Fruit fly (Drosophila melanogaster) whole organism, embryonic: ENCODE data around the gene Mad.

Experiments
- Ada2b ChIP-seq: fragments of 200-800 bp; sonication (Bioruptor generic); IDR thresholded peaks from 2 replicates; pipeline ENCODE4 v1.3.6; 2022; ENCODE audit warnings: missing biosample characterization, missing genetic modification characterization
- Antp ChIP-seq: fragments of 200-800 bp; sonication (Bioruptor generic); optimal IDR thresholded peaks from 3 replicates; lab custom pipeline; 2016; ENCODE audit warnings: missing biosample characterization, missing genetic modification characterization
- Atf6 ChIP-seq: fragments of 200-800 bp; sonication (Bioruptor generic); IDR thresholded peaks from 2 replicates; pipeline ENCODE4 v1.3.6; 2022; ENCODE audit warnings: missing biosample characterization, missing genetic modification characterization
- Awh ChIP-seq: fragments of 200-800 bp; sonication (Bioruptor generic); IDR thresholded peaks from 2 replicates; pipeline ENCODE4, ENCODE4 v1.3.6; 2022; ENCODE audit warnings: missing biosample characterization, missing genetic modification characterization
- CG10654 ChIP-seq: fragments of 200-800 bp; sonication (Bioruptor generic); optimal IDR thresholded peaks from 2 replicates; lab custom pipeline; 2016; ENCODE audit warnings: missing biosample characterization, missing genetic modification characterization
- CG10979 ChIP-seq: fragments of 200-800 bp; sonication (Bioruptor generic); optimal IDR thresholded peaks from 2 replicates; lab custom pipeline; 2018; ENCODE audit warnings: missing biosample characterization, mild to moderate bottlenecking, missing genetic modification characterization, moderate library complexity
- CG11085 ChIP-seq: fragments of 200-800 bp; sonication (Bioruptor generic); IDR thresholded peaks from 2 replicates; pipeline ENCODE4 v1.3.6; 2022; ENCODE audit warnings: missing biosample characterization, missing genetic modification characterization
- CG11504 ChIP-seq: fragments of 200-800 bp; sonication (Bioruptor generic); optimal IDR thresholded peaks from 3 replicates; lab custom pipeline; 2019; ENCODE audit warnings: missing biosample characterization, mild to moderate bottlenecking, missing genetic modification characterization, moderate library complexity
- CG11723 ChIP-seq: fragments of 200-800 bp; sonication (Bioruptor generic); optimal IDR thresholded peaks from 2 replicates; lab custom pipeline; 2017; ENCODE audit warnings: missing biosample characterization, mild to moderate bottlenecking, missing genetic modification characterization
- CG13894 ChIP-seq: fragments of 200-800 bp; sonication (Bioruptor generic); optimal IDR thresholded peaks from 3 replicates; lab custom pipeline; 2018; ENCODE audit warnings: missing biosample characterization, mild to moderate bottlenecking, missing genetic modification characterization, moderate library complexity
- CG15269 ChIP-seq: fragments of 200-800 bp; sonication (Bioruptor generic); optimal IDR thresholded peaks from 2 replicates; lab custom pipeline; 2018; ENCODE audit warnings: missing biosample characterization, mild to moderate bottlenecking, missing genetic modification characterization, moderate library complexity
- CG2120 ChIP-seq: fragments of 200-800 bp; sonication (Bioruptor generic); optimal IDR thresholded peaks from 3 replicates; lab custom pipeline; 2016; ENCODE audit warnings: missing biosample characterization, missing genetic modification characterization
- CG2712 ChIP-seq: fragments of 200-800 bp; optimal IDR thresholded peaks from 3 replicates; lab custom pipeline; 2019; ENCODE audit warnings: missing biosample characterization, mild to moderate bottlenecking, missing genetic modification characterization, moderate library complexity
- CG2889 ChIP-seq: fragments of 200-800 bp; sonication (Bioruptor generic); IDR thresholded peaks from 3 replicates; pipeline ENCODE4 v1.3.6; 2022; ENCODE audit warnings: missing biosample characterization, missing genetic modification characterization
- CG30020 ChIP-seq: fragments of 200-800 bp; optimal IDR thresholded peaks from 2 replicates; lab custom pipeline; 2019; ENCODE audit warnings: missing biosample characterization, mild to moderate bottlenecking, missing genetic modification characterization, moderate library complexity
- CG30403 ChIP-seq: fragments of 200-800 bp; sonication (Bioruptor generic); optimal IDR thresholded peaks from 3 replicates; lab custom pipeline; 2016; ENCODE audit warnings: missing biosample characterization, missing genetic modification characterization
- CG31388 ChIP-seq: fragments of 200-800 bp; sonication (Bioruptor generic); optimal IDR thresholded peaks from 2 replicates; lab custom pipeline; 2016; ENCODE audit warnings: missing biosample characterization, missing genetic modification characterization
- CG3163 ChIP-seq: fragments of 200-800 bp; sonication (Bioruptor generic); optimal IDR thresholded peaks from 3 replicates; lab custom pipeline; 2016; ENCODE audit warnings: missing biosample characterization, missing genetic modification characterization
- CG33557 ChIP-seq: fragments of 200-800 bp; sonication (Bioruptor generic); optimal IDR thresholded peaks from 2 replicates; lab custom pipeline; 2019; ENCODE audit warnings: missing biosample characterization, mild to moderate bottlenecking, missing genetic modification characterization, moderate library complexity
- CG42726 ChIP-seq: fragments of 200-800 bp; sonication (Bioruptor generic); IDR thresholded peaks from 2 replicates; pipeline ENCODE4 v1.3.6; 2022; ENCODE audit warnings: missing biosample characterization, missing genetic modification characterization; ENCODE audit not compliant: partially characterized antibody
- CG6654 ChIP-seq: fragments of 200-800 bp; sonication (Bioruptor generic); optimal IDR thresholded peaks from 2 replicates; lab custom pipeline; 2017; ENCODE audit warnings: missing biosample characterization, mild to moderate bottlenecking, missing genetic modification characterization
- CG7271 ChIP-seq: fragments of 200-800 bp; sonication (Bioruptor generic); optimal IDR thresholded peaks from 2 replicates; lab custom pipeline; 2018; ENCODE audit warnings: missing biosample characterization, mild to moderate bottlenecking, missing genetic modification characterization, moderate library complexity
- CG8290 ChIP-seq, 3 experiments: fragments of 200-800 bp; sonication (Bioruptor generic); optimal IDR thresholded peaks; 2 replicates each; lab custom pipeline; 2016 to 2019; ENCODE audit warnings: missing biosample characterization in 3 of 3, missing genetic modification characterization in 3 of 3, mild to moderate bottlenecking in 2 of 3, moderate library complexity in 1 of 3
- CG8388 ChIP-seq: fragments of 200-800 bp; sonication (Bioruptor generic); optimal IDR thresholded peaks from 2 replicates; lab custom pipeline; 2019; ENCODE audit warnings: missing biosample characterization, mild to moderate bottlenecking, missing genetic modification characterization, moderate library complexity
- D19B ChIP-seq: fragments of 200-800 bp; sonication (Bioruptor generic); optimal IDR thresholded peaks from 2 replicates; lab custom pipeline; 2017; ENCODE audit warnings: missing biosample characterization, mild to moderate bottlenecking, missing genetic modification characterization
- Dfd ChIP-seq, 2 experiments: fragments of >200 bp; optimal IDR thresholded peaks; 2 replicates each; lab custom pipeline; 2017; ENCODE audit warnings: missing biosample characterization in 2 of 2, missing genetic modification characterization in 2 of 2
- Drgx ChIP-seq: fragments of 200-800 bp; sonication (Bioruptor generic); IDR thresholded peaks from 2 replicates; pipeline ENCODE4 v1.3.6; 2022; ENCODE audit warnings: missing biosample characterization, missing genetic modification characterization
- GATAe ChIP-seq: fragments of 200-800 bp; sonication (Bioruptor generic); conservative IDR thresholded peaks from 2 replicates; pipeline ENCODE4 v1.3.6; 2022; ENCODE audit warnings: missing biosample characterization, missing genetic modification characterization
- HLHmδ ChIP-seq: fragments of 200-800 bp; sonication (Bioruptor generic); optimal IDR thresholded peaks from 2 replicates; lab custom pipeline; 2018; ENCODE audit warnings: missing biosample characterization, mild to moderate bottlenecking, missing genetic modification characterization, moderate library complexity
- Hmx ChIP-seq: fragments of 200-800 bp; sonication (Bioruptor generic); optimal IDR thresholded peaks from 2 replicates; lab custom pipeline; 2016; ENCODE audit warnings: missing biosample characterization, missing genetic modification characterization
- NC2α ChIP-seq: fragments of 200-800 bp; sonication (Bioruptor generic); optimal IDR thresholded peaks from 2 replicates; lab custom pipeline; 2016; ENCODE audit warnings: missing biosample characterization, missing genetic modification characterization
- Neu2 ChIP-seq: fragments of 200-800 bp; sonication (Bioruptor generic); optimal IDR thresholded peaks from 3 replicates; lab custom pipeline; 2016; ENCODE audit warnings: missing biosample characterization, missing genetic modification characterization, borderline replicate concordance
- Ptx1 ChIP-seq: fragments of 200-800 bp; sonication (Bioruptor generic); IDR thresholded peaks from 2 replicates; pipeline ENCODE4 v1.3.6; 2022; ENCODE audit warnings: missing biosample characterization, missing genetic modification characterization
- Trl ChIP-seq, 3 experiments: fragments of >200 bp in 2 of 3; fragments of 200-800 bp in 1 of 3; sonication (Bioruptor generic) in 1 of 3; optimal IDR thresholded peaks; 2 replicates in 1 of 3; 3 replicates in 2 of 3; lab custom pipeline; 2016 to 2017; ENCODE audit warnings: missing biosample characterization in 1 of 3, missing genetic modification characterization in 1 of 3
- ase ChIP-seq: fragments of 200-800 bp; sonication (Bioruptor generic); IDR thresholded peaks from 3 replicates; pipeline ENCODE4 v1.3.6; 2022; ENCODE audit warnings: missing biosample characterization, missing genetic modification characterization
- chinmo ChIP-seq: fragments of 200-800 bp; sonication (Bioruptor generic); IDR thresholded peaks from 4 replicates; pipeline ENCODE4 v1.3.6; 2022; ENCODE audit warnings: missing biosample characterization, missing genetic modification characterization; ENCODE audit not compliant: partially characterized antibody
- danr ChIP-seq: fragments of 200-800 bp; sonication (Bioruptor generic); IDR thresholded peaks from 2 replicates; pipeline ENCODE4 v1.3.6; 2022; ENCODE audit warnings: missing biosample characterization, missing genetic modification characterization
- gsb ChIP-seq: fragments of 200-800 bp; sonication (Bioruptor generic); IDR thresholded peaks from 2 replicates; pipeline ENCODE4 v1.3.6; 2022; ENCODE audit warnings: missing biosample characterization, missing genetic modification characterization
- gt ChIP-seq: fragments of 200-800 bp; sonication (Bioruptor generic); IDR thresholded peaks from 2 replicates; pipeline ENCODE4 v1.3.6; 2022; ENCODE audit warnings: missing biosample characterization, missing genetic modification characterization
- jing ChIP-seq: fragments of 200-800 bp; sonication (Bioruptor generic); optimal IDR thresholded peaks from 2 replicates; lab custom pipeline; 2018; ENCODE audit warnings: missing biosample characterization, mild to moderate bottlenecking, missing genetic modification characterization
- klu ChIP-seq: fragments of 200-800 bp; sonication (Bioruptor generic); IDR thresholded peaks from 2 replicates; pipeline ENCODE4 v1.3.6; 2022; ENCODE audit warnings: missing biosample characterization, missing genetic modification characterization
- lmd ChIP-seq: fragments of 200-800 bp; sonication (Bioruptor generic); IDR thresholded peaks from 2 replicates; pipeline ENCODE4 v1.3.6; 2022; ENCODE audit warnings: missing biosample characterization, missing genetic modification characterization
- nmo ChIP-seq: fragments of 200-800 bp; sonication (Bioruptor generic); optimal IDR thresholded peaks from 2 replicates; lab custom pipeline; 2018; ENCODE audit warnings: missing biosample characterization, mild to moderate bottlenecking, missing genetic modification characterization, moderate library complexity
- oc ChIP-seq: fragments of 200-800 bp; sonication (Bioruptor generic); optimal IDR thresholded peaks from 2 replicates; lab custom pipeline; 2018; ENCODE audit warnings: missing biosample characterization, mild to moderate bottlenecking, missing genetic modification characterization, moderate library complexity
- sd ChIP-seq: fragments of 200-800 bp; sonication (Bioruptor generic); optimal IDR thresholded peaks from 3 replicates; lab custom pipeline; 2018; ENCODE audit warnings: missing biosample characterization, mild to moderate bottlenecking, missing genetic modification characterization, moderate library complexity
- sens ChIP-seq: fragments of 200-800 bp; sonication (Bioruptor generic); peaks from one replicate; lab custom pipeline; 2016; ENCODE audit warnings: missing biosample characterization, missing genetic modification characterization
- seq ChIP-seq: fragments of 200-800 bp; sonication (Bioruptor generic); IDR thresholded peaks from 2 replicates; pipeline ENCODE4 v1.3.6; 2022; ENCODE audit warnings: missing biosample characterization, missing genetic modification characterization
- stwl ChIP-seq: fragments of 200-800 bp; sonication (Bioruptor generic); optimal IDR thresholded peaks from 3 replicates; lab custom pipeline; 2018; ENCODE audit warnings: missing biosample characterization, mild to moderate bottlenecking, missing genetic modification characterization, moderate library complexity
- toy ChIP-seq: fragments of 200-800 bp; sonication (Bioruptor generic); IDR thresholded peaks from 2 replicates; pipeline ENCODE4 v1.3.6; 2022; ENCODE audit warnings: missing biosample characterization, missing genetic modification characterization
- z ChIP-seq: fragments of 200-800 bp; sonication (Bioruptor generic); IDR thresholded peaks from 3 replicates; pipeline ENCODE4 v1.3.6; 2022; ENCODE audit warnings: missing biosample characterization, missing genetic modification characterization

Mad gene

dm6 chr2L:3107988-3108678 is 51.3 kb downstream of the Mad start (continued):
- TF ChIP-seq CG33557 (no peak), CG31388 (GFP tag; lab: Kevin White, UChicago) (no peak), sens (GFP tag; lab: Kevin White, UChicago) (peak; percentile 55), z (GFP tag; lab: Robert Waterston, UW) (0 out of 3 replicates have a peak, but pooled peaks have one; percentile 34), HLHmδ (GFP tag; lab: Kevin White, UChicago) (peak; percentile 17), CG8388 (GFP tag; lab: Kevin White, UChicago) (no peak), Atf6 (GFP tag; lab: Robert Waterston, UW) (no peak), Neu2 (GFP tag; lab: Kevin White, UChicago) (no peak), Trl (optimal IDR thresholded peaks at IDR 0.05; lab: Kevin White, UChicago) (peak; percentile 50 to 64), Trl (GFP tag; optimal IDR thresholded peaks at IDR 0.05; lab: Kevin White, UChicago) (no peak), seq (GFP tag; lab: Robert Waterston, UW) (no peak), GATAe (GFP tag; lab: Robert Waterston, UW) (no peak), CG7271 (tag; lab: Kevin White, UChicago) (no peak), sd (peak; percentile 39), CG42726 (peak; percentile 9), CG30403 (GFP tag; lab: Kevin White, UChicago) (no peak), lmd (GFP tag; lab: Robert Waterston, UW) (no peak), gt (GFP tag; lab: Robert Waterston, UW) (no peak), CG11504 (tag; lab: Kevin White, UChicago) (peak; percentile 100), CG2889 (no peak), Dfd (GFP tag; optimal IDR thresholded peaks at IDR 0.05; lab: Kevin White, UChicago) (peak in 1 of 2 experiments; percentile 90), CG10654 (GFP tag; lab: Kevin White, UChicago) (no peak), Hmx (GFP tag; lab: Kevin White, UChicago) (no peak), klu (GFP tag; lab: Robert Waterston, UW) (no peak), CG11723 (GFP tag; lab: Kevin White, UChicago) (no peak), NC2α (no peak), chinmo (GFP tag; lab: Robert Waterston, UW) (peak; percentile 99), Ada2b (GFP tag; lab: Robert Waterston, UW) (no peak), Drgx (GFP tag; lab: Robert Waterston, UW) (no peak), CG11085 (GFP tag; lab: Robert Waterston, UW) (no peak), stwl (tag; lab: Kevin White, UChicago) (peak; percentile 85), jing (GFP tag; lab: Kevin White, UChicago) (no peak), oc (tag; lab: Kevin White, UChicago) (peak; percentile 60), nmo (GFP tag; lab: Kevin White, UChicago) (peak; percentile 13), CG10979 (no peak), CG13894 (tag; lab: Kevin White, UChicago) (peak; percentile 1), Antp (GFP tag; lab: Kevin White, UChicago) (no peak), toy (no peak), D19B (GFP tag; lab: Kevin White, UChicago) (no peak), CG2120 (GFP tag; lab: Kevin White, UChicago) (no peak), CG15269 (tag; lab: Kevin White, UChicago) (peak; percentile 48), danr (GFP tag; lab: Robert Waterston, UW) (no peak), CG8290 (GFP tag; optimal IDR thresholded peaks at IDR 0.05; lab: Kevin White, UChicago) (no peak), CG8290 (tag; optimal IDR thresholded peaks at IDR 0.05; lab: Kevin White, UChicago) (peak; percentile 14 to 70), CG2712 (tag; lab: Kevin White, UChicago) (no peak), CG30020 (no peak), Ptx1 (no peak), Awh (GFP tag; lab: Robert Waterston, UW) (peak; percentile 26; the same call in 1 of the 2 replicates), ase (GFP tag; lab: Robert Waterston, UW) (no peak), CG3163 (GFP tag; lab: Kevin White, UChicago) (peak; percentile 97), CG6654 (GFP tag; lab: Kevin White, UChicago) (no peak), gsb (GFP tag; lab: Robert Waterston, UW) (no peak)
